Fruit fly (Drosophila melanogaster) whole organism, embryonic: ENCODE results near the gene CG12814.

Source experiments
- Asciz ChIP-seq: fragments of 200-800 bp; sonication (Bioruptor generic); optimal IDR thresholded peaks from 2 replicates; lab custom pipeline; 2017; ENCODE audit warnings: missing biosample characterization, mild to moderate bottlenecking, missing genetic modification characterization, missing genetic modification reagents
- CG1233 ChIP-seq: fragments of 200-800 bp; sonication (Bioruptor generic); optimal IDR thresholded peaks from 4 replicates; lab custom pipeline; 2018; ENCODE audit warnings: missing biosample characterization, mild to moderate bottlenecking, missing genetic modification characterization
- CG12659 ChIP-seq: fragments of 200-800 bp; sonication (Bioruptor generic); optimal IDR thresholded peaks from 3 replicates; lab custom pipeline; 2017; ENCODE audit warnings: mild to moderate bottlenecking, missing biosample characterization, missing genetic modification reagents, missing genetic modification characterization
- CG12744 ChIP-seq: fragments of 200-800 bp; sonication (Bioruptor generic); optimal IDR thresholded peaks from 2 replicates; lab custom pipeline; 2016; ENCODE audit warnings: missing biosample characterization, missing genetic modification characterization
- CG12769 ChIP-seq: fragments of 200-800 bp; sonication (Bioruptor generic); optimal IDR thresholded peaks from 2 replicates; lab custom pipeline; 2019; ENCODE audit warnings: missing biosample characterization, mild to moderate bottlenecking, missing genetic modification characterization, moderate library complexity
- CG13624 ChIP-seq: fragments of 200-800 bp; sonication (Bioruptor generic); optimal IDR thresholded peaks from 2 replicates; lab custom pipeline; 2016; ENCODE audit warnings: missing biosample characterization, missing genetic modification characterization
- CG14050 ChIP-seq: fragments of 200-800 bp; sonication (Bioruptor generic); IDR thresholded peaks from 3 replicates; pipeline ENCODE4 v1.3.6; 2022; ENCODE audit warnings: missing biosample characterization, missing genetic modification characterization
- CG14441 ChIP-seq: fragments of 200-800 bp; sonication (Bioruptor generic); IDR thresholded peaks from 2 replicates; pipeline ENCODE4 v1.3.6; 2022; ENCODE audit warnings: missing biosample characterization, missing genetic modification characterization
- CG14710 ChIP-seq: fragments of 200-800 bp; sonication (Bioruptor generic); optimal IDR thresholded peaks from 3 replicates; lab custom pipeline; 2019; ENCODE audit warnings: missing biosample characterization, mild to moderate bottlenecking, missing genetic modification characterization, moderate library complexity
- CG14860 ChIP-seq: fragments of 200-800 bp; sonication (Bioruptor generic); IDR thresholded peaks from 3 replicates; pipeline ENCODE4 v1.3.6; 2022; ENCODE audit warnings: missing biosample characterization, missing genetic modification characterization; ENCODE audit not compliant: partially characterized antibody
- CG15514 ChIP-seq: fragments of 200-800 bp; sonication (Bioruptor generic); optimal IDR thresholded peaks from 3 replicates; lab custom pipeline; 2017; ENCODE audit warnings: missing biosample characterization, missing genetic modification characterization, mild to moderate bottlenecking, moderate library complexity, missing genetic modification reagents
- CG15601 ChIP-seq: fragments of 200-800 bp; sonication (Bioruptor generic); optimal IDR thresholded peaks from 3 replicates; lab custom pipeline; 2019; ENCODE audit warnings: missing biosample characterization, mild to moderate bottlenecking, missing genetic modification characterization, moderate library complexity
- CG16863 ChIP-seq: fragments of 200-800 bp; sonication (Bioruptor generic); optimal IDR thresholded peaks from 3 replicates; lab custom pipeline; 2016; ENCODE audit warnings: missing biosample characterization, missing genetic modification characterization
- CG17385 ChIP-seq: fragments of 200-800 bp; sonication (Bioruptor generic); optimal IDR thresholded peaks from 3 replicates; lab custom pipeline; 2018; ENCODE audit warnings: missing biosample characterization, mild to moderate bottlenecking, missing genetic modification characterization
- CG18619 ChIP-seq: fragments of 200-800 bp; sonication (Bioruptor generic); optimal IDR thresholded peaks from 3 replicates; lab custom pipeline; 2017; ENCODE audit warnings: missing biosample characterization, mild to moderate bottlenecking, missing genetic modification characterization
- CG18764 ChIP-seq: fragments of 200-800 bp; sonication (Bioruptor generic); optimal IDR thresholded peaks from 3 replicates; lab custom pipeline; 2016; ENCODE audit warnings: missing biosample characterization, missing genetic modification characterization
- CG2889 ChIP-seq: fragments of 200-800 bp; sonication (Bioruptor generic); IDR thresholded peaks from 3 replicates; pipeline ENCODE4 v1.3.6; 2022; ENCODE audit warnings: missing biosample characterization, missing genetic modification characterization
- CG30020 ChIP-seq: fragments of 200-800 bp; optimal IDR thresholded peaks from 2 replicates; lab custom pipeline; 2019; ENCODE audit warnings: missing biosample characterization, mild to moderate bottlenecking, missing genetic modification characterization, moderate library complexity
- CG30403 ChIP-seq: fragments of 200-800 bp; sonication (Bioruptor generic); optimal IDR thresholded peaks from 3 replicates; lab custom pipeline; 2016; ENCODE audit warnings: missing biosample characterization, missing genetic modification characterization
- CG42726 ChIP-seq: fragments of 200-800 bp; sonication (Bioruptor generic); IDR thresholded peaks from 2 replicates; pipeline ENCODE4 v1.3.6; 2022; ENCODE audit warnings: missing biosample characterization, missing genetic modification characterization; ENCODE audit not compliant: partially characterized antibody
- CG4424 ChIP-seq: fragments of 200-800 bp; sonication (Bioruptor generic); optimal IDR thresholded peaks from 3 replicates; lab custom pipeline; 2016; ENCODE audit warnings: missing biosample characterization, missing genetic modification characterization
- CG6272 ChIP-seq: fragments of 200-800 bp; sonication (Bioruptor generic); IDR thresholded peaks from 2 replicates; pipeline ENCODE4 v1.3.6; 2022; ENCODE audit warnings: missing biosample characterization, missing genetic modification characterization
- CG7372 ChIP-seq: fragments of 200-800 bp; sonication (Bioruptor generic); IDR thresholded peaks from 2 replicates; pipeline ENCODE4 v1.3.6; 2022; ENCODE audit warnings: missing biosample characterization, missing genetic modification characterization
- D ChIP-seq, 2 experiments: fragments of 200-800 bp in 1 of 2; fragments of >200 bp in 1 of 2; sonication (Bioruptor generic) in 1 of 2; optimal IDR thresholded peaks; 2 replicates in 1 of 2; 3 replicates in 1 of 2; lab custom pipeline; 2017; ENCODE audit warnings: mild to moderate bottlenecking in 1 of 2, missing biosample characterization in 1 of 2, missing genetic modification characterization in 1 of 2, missing genetic modification reagents in 1 of 2
- Dbx ChIP-seq: fragments of 200-800 bp; sonication (Bioruptor generic); IDR thresholded peaks from 3 replicates; pipeline ENCODE4 v1.3.6; 2022; ENCODE audit warnings: missing biosample characterization, missing genetic modification characterization
- Dref ChIP-seq: fragments of 200-800 bp; sonication (Bioruptor generic); IDR thresholded peaks from 2 replicates; pipeline ENCODE4 v1.3.6; 2022; ENCODE audit warnings: missing biosample characterization, missing genetic modification characterization
- GATAe ChIP-seq: fragments of 200-800 bp; sonication (Bioruptor generic); conservative IDR thresholded peaks from 2 replicates; pipeline ENCODE4 v1.3.6; 2022; ENCODE audit warnings: missing biosample characterization, missing genetic modification characterization
- HLH4C ChIP-seq: fragments of 200-800 bp; sonication (Bioruptor generic); IDR thresholded peaks from 3 replicates; pipeline ENCODE4 v1.3.6; 2022; ENCODE audit warnings: missing biosample characterization, missing genetic modification characterization; ENCODE audit not compliant: partially characterized antibody
- MTF-1 ChIP-seq: fragments of 200-800 bp; sonication (Bioruptor generic); optimal IDR thresholded peaks from 2 replicates; lab custom pipeline; 2018; ENCODE audit warnings: missing biosample characterization, mild to moderate bottlenecking, missing genetic modification characterization, borderline replicate concordance
- Max ChIP-seq: fragments of 200-800 bp; sonication (Bioruptor generic); optimal IDR thresholded peaks from 2 replicates; lab custom pipeline; 2016; ENCODE audit warnings: missing biosample characterization, mild to moderate bottlenecking, missing genetic modification characterization
- Mes4 ChIP-seq: fragments of 200-800 bp; sonication (Bioruptor generic); optimal IDR thresholded peaks from 2 replicates; lab custom pipeline; 2016; ENCODE audit warnings: missing biosample characterization, missing genetic modification characterization
- Nf-YB ChIP-seq: fragments of 200-800 bp; sonication (Bioruptor generic); optimal IDR thresholded peaks from 3 replicates; lab custom pipeline; 2019; ENCODE audit warnings: missing biosample characterization, mild to moderate bottlenecking, missing genetic modification characterization, moderate library complexity
- Sox102F ChIP-seq: fragments of 200-800 bp; sonication (Bioruptor generic); optimal IDR thresholded peaks from 2 replicates; lab custom pipeline; 2018; ENCODE audit warnings: missing biosample characterization, mild to moderate bottlenecking, missing genetic modification characterization, moderate library complexity
- Ssrp ChIP-seq: fragments of 200-800 bp; sonication (Bioruptor generic); optimal IDR thresholded peaks from 2 replicates; lab custom pipeline; 2018; ENCODE audit warnings: missing biosample characterization, mild to moderate bottlenecking, missing genetic modification characterization, moderate library complexity
- Tbp ChIP-seq: fragments of >200 bp; optimal IDR thresholded peaks from 2 replicates; lab custom pipeline; 2018; ENCODE audit warnings: missing biosample characterization, missing genetic modification characterization
- Xbp1 ChIP-seq: fragments of 200-800 bp; sonication (Bioruptor generic); optimal IDR thresholded peaks from 3 replicates; lab custom pipeline; 2016; ENCODE audit warnings: missing biosample characterization, mild to moderate bottlenecking, missing genetic modification characterization
- bab2 ChIP-seq: fragments of 200-800 bp; sonication (Bioruptor generic); optimal IDR thresholded peaks from 2 replicates; lab custom pipeline; 2016; ENCODE audit warnings: missing biosample characterization, missing genetic modification characterization
- cad ChIP-seq: fragments of >200 bp; optimal IDR thresholded peaks from 2 replicates; lab custom pipeline; 2017; ENCODE audit warnings: missing biosample characterization, missing genetic modification characterization
- crc ChIP-seq: fragments of 200-800 bp; sonication (Bioruptor generic); optimal IDR thresholded peaks from 2 replicates; lab custom pipeline; 2016; ENCODE audit warnings: missing biosample characterization, missing genetic modification characterization
- dmrt11E ChIP-seq: fragments of 200-800 bp; sonication (Bioruptor generic); optimal IDR thresholded peaks from 3 replicates; lab custom pipeline; 2018; ENCODE audit warnings: missing biosample characterization, mild to moderate bottlenecking, missing genetic modification characterization, moderate library complexity
- gcm2 ChIP-seq: fragments of 200-800 bp; sonication (Bioruptor generic); optimal IDR thresholded peaks from 2 replicates; lab custom pipeline; 2016; ENCODE audit warnings: missing biosample characterization, missing genetic modification characterization
- gsb-n ChIP-seq: fragments of 200-800 bp; sonication (Bioruptor generic); optimal IDR thresholded peaks from 3 replicates; lab custom pipeline; 2018; ENCODE audit warnings: missing biosample characterization, mild to moderate bottlenecking, missing genetic modification characterization
- jing ChIP-seq: fragments of 200-800 bp; sonication (Bioruptor generic); optimal IDR thresholded peaks from 2 replicates; lab custom pipeline; 2018; ENCODE audit warnings: missing biosample characterization, mild to moderate bottlenecking, missing genetic modification characterization
- klu ChIP-seq: fragments of 200-800 bp; sonication (Bioruptor generic); IDR thresholded peaks from 2 replicates; pipeline ENCODE4 v1.3.6; 2022; ENCODE audit warnings: missing biosample characterization, missing genetic modification characterization
- pb ChIP-seq: fragments of 200-800 bp; sonication (Bioruptor generic); optimal IDR thresholded peaks from 3 replicates; lab custom pipeline; 2016; ENCODE audit warnings: missing biosample characterization, missing genetic modification characterization
- psq ChIP-seq: fragments of 200-800 bp; sonication (Bioruptor generic); optimal IDR thresholded peaks from 2 replicates; lab custom pipeline; 2017; ENCODE audit warnings: missing biosample characterization, missing genetic modification characterization
- schlank ChIP-seq: fragments of 200-800 bp; sonication (Bioruptor generic); optimal IDR thresholded peaks from 2 replicates; lab custom pipeline; 2018; ENCODE audit warnings: missing biosample characterization, mild to moderate bottlenecking, missing genetic modification characterization
- shn ChIP-seq: fragments of 200-800 bp; sonication (Bioruptor generic); optimal IDR thresholded peaks from 3 replicates; lab custom pipeline; 2016; ENCODE audit warnings: missing biosample characterization, missing genetic modification characterization
- vfl ChIP-seq: fragments of 200-800 bp; sonication (Bioruptor generic); optimal IDR thresholded peaks from 2 replicates; lab custom pipeline; 2016; ENCODE audit warnings: missing biosample characterization, missing genetic modification characterization

Gene CG12814

dm6 chr3R:10153957-10154685, 35.3 kb downstream of the CG12814 start (continued):
- TF ChIP-seq CG17385 (GFP tag; lab: Kevin White, UChicago) (peak; percentile 24), CG14710 (tag; lab: Kevin White, UChicago) (no peak), CG12769 (tag; lab: Kevin White, UChicago) (peak; percentile 20), Sox102F (peak; percentile 58), dmrt11E (no peak), CG4424 (GFP tag; lab: Kevin White, UChicago) (no peak), Nf-YB (GFP tag; lab: Kevin White, UChicago) (no peak), CG1233 (GFP tag; lab: Kevin White, UChicago) (no peak), CG15514 (GFP tag; lab: Kevin White, UChicago) (peak; percentile 17), GATAe (GFP tag; lab: Robert Waterston, UW) (no peak), CG7372 (GFP tag; lab: Robert Waterston, UW) (no peak), MTF-1 (GFP tag; lab: Kevin White, UChicago) (no peak), CG12659 (GFP tag; lab: Kevin White, UChicago) (peak; percentile 17), Tbp (GFP tag; lab: Kevin White, UChicago) (no peak), psq (GFP tag; lab: Kevin White, UChicago) (no peak), klu (GFP tag; lab: Robert Waterston, UW) (no peak), Max (GFP tag; lab: Kevin White, UChicago) (no peak), CG30403 (GFP tag; lab: Kevin White, UChicago) (peak; percentile 48), bab2 (GFP tag; lab: Kevin White, UChicago) (no peak), HLH4C (GFP tag; lab: Robert Waterston, UW) (no peak), Ssrp (tag; lab: Kevin White, UChicago) (no peak), jing (GFP tag; lab: Kevin White, UChicago) (no peak), CG6272 (GFP tag; lab: Robert Waterston, UW) (no peak), gcm2 (GFP tag; lab: Kevin White, UChicago) (no peak), gsb-n (no peak), CG14441 (GFP tag; lab: Robert Waterston, UW) (peak; percentile 69), CG18764 (GFP tag; lab: Kevin White, UChicago) (no peak), schlank (no peak), CG13624 (no peak), cad (GFP tag; lab: Kevin White, UChicago) (no peak), D (optimal IDR thresholded peaks at IDR 0.05; lab: Kevin White, UChicago) (no peak), D (GFP tag; optimal IDR thresholded peaks at IDR 0.05; lab: Kevin White, UChicago) (no peak), vfl (GFP tag; lab: Kevin White, UChicago) (no peak), Asciz (peak; percentile 9), crc (GFP tag; lab: Kevin White, UChicago) (no peak), CG18619 (no peak), Mes4 (GFP tag; lab: Kevin White, UChicago) (no peak), CG14050 (peak; percentile 38; the same call in 1 of the 3 replicates), CG16863 (no peak), CG30020 (tag; lab: Kevin White, UChicago) (no peak), CG14860 (GFP tag; lab: Robert Waterston, UW) (no peak), shn (GFP tag; lab: Kevin White, UChicago) (no peak), Xbp1 (GFP tag; lab: Kevin White, UChicago) (peak; percentile 52), Dref (GFP tag; lab: Robert Waterston, UW) (no peak), CG42726 (GFP tag; lab: Robert Waterston, UW) (no peak), CG15601 (no peak), pb (GFP tag; lab: Kevin White, UChicago) (no peak), Dbx (GFP tag; lab: Robert Waterston, UW) (no peak), CG2889 (GFP tag; lab: Robert Waterston, UW) (no peak), CG12744 (GFP tag; lab: Kevin White, UChicago) (no peak)
